Worm (Caenorhabditis elegans) whole organism, L4 larva: ENCODE results near the gene T22B3.3.

ENCODE experiments used
- arid-1 ChIP-seq: fragments of 200-800 bp; sonication (Bioruptor generic); conservative IDR thresholded peaks from 2 replicates; pipeline ENCODE4 v1.3.6; 2022; ENCODE audit warnings: missing genetic modification reagents, missing genetic modification characterization, missing compliant biosample characterization
- attf-4 ChIP-seq: sonication (generic microtip); optimal IDR thresholded peaks from 3 replicates; lab custom pipeline; 2017; ENCODE audit warnings: missing biosample characterization, missing genetic modification characterization
- lin-39 ChIP-seq: fragments of 150-350 bp; optimal IDR thresholded peaks from 2 replicates; lab custom pipeline; 2014; ENCODE audit warnings: missing biosample characterization, missing genetic modification reagents, missing genetic modification characterization
- lsy-2 ChIP-seq, 2 experiments: fragments of 150-350 bp in 1 of 2; sonication (generic microtip) in 1 of 2; optimal IDR thresholded peaks; 2 replicates each; lab custom pipeline; 2014 to 2017; ENCODE audit warnings: missing biosample characterization in 2 of 2, missing genetic modification characterization in 2 of 2
- mdl-1 ChIP-seq, 2 experiments: fragments of 150-350 bp in 1 of 2; sonication (generic microtip) in 1 of 2; optimal IDR thresholded peaks; 2 replicates each; lab custom pipeline; 2014 to 2017; ENCODE audit warnings: missing biosample characterization in 2 of 2, missing genetic modification characterization in 2 of 2
- mxl-2 ChIP-seq: fragments of 200-800 bp; sonication (Bioruptor generic); conservative IDR thresholded peaks from 2 replicates; pipeline ENCODE4 v1.3.6; 2022; ENCODE audit warnings: missing genetic modification reagents, missing genetic modification characterization, missing compliant biosample characterization
- nhr-25 ChIP-seq: sonication (generic microtip); optimal IDR thresholded peaks from 2 replicates; lab custom pipeline; 2017; ENCODE audit warnings: missing genetic modification characterization, mild to moderate bottlenecking, missing compliant biosample characterization, antibody characterized with exemption, moderate library complexity, borderline replicate concordance; ENCODE audit not compliant: insufficient read depth
- nhr-76 ChIP-seq: fragments of 150-350 bp; optimal IDR thresholded peaks from 2 replicates; lab custom pipeline; 2014; ENCODE audit warnings: missing biosample characterization, missing genetic modification characterization
- snpc-4 ChIP-seq: fragments of 150-350 bp; optimal IDR thresholded peaks from 2 replicates; lab custom pipeline; 2014; ENCODE audit warnings: missing biosample characterization, missing genetic modification characterization

ce11 chrIV:11655370-11655769 lies 48.2 kb downstream of the T22B3.3 start, which contains the start of gene ent-1:
- TF ChIP-seq mxl-2 (GFP tag; lab: Robert Waterston, UW) (no peak), lsy-2 (tag; optimal IDR thresholded peaks at IDR 0.05; lab: Kevin White, UChicago) (peak in 1 of 2 experiments; percentile 9), nhr-25 (tag; lab: Kevin White, UChicago) (no peak), arid-1 (GFP tag; lab: Robert Waterston, UW) (no peak), attf-4 (tag; lab: Kevin White, UChicago) (no peak), lin-39 (tag; lab: Kevin White, UChicago) (no peak), snpc-4 (tag; lab: Kevin White, UChicago) (no peak), mdl-1 (tag; optimal IDR thresholded peaks at IDR 0.05; lab: Kevin White, UChicago) (no peak), nhr-76 (tag; lab: Kevin White, UChicago) (no peak)
